Fruit fly (Drosophila melanogaster) whole organism, embryonic: Measurements from ENCODE around the gene mld.

Source experiments
- Adf1 ChIP-seq: fragments of 200-800 bp; sonication (Bioruptor generic); IDR thresholded peaks from 2 replicates; pipeline ENCODE4 v1.3.6; 2022; ENCODE audit warnings: missing biosample characterization, missing genetic modification characterization
- Bteb2 ChIP-seq: fragments of 200-800 bp; sonication (Bioruptor generic); optimal IDR thresholded peaks from 2 replicates; lab custom pipeline; 2016; ENCODE audit warnings: missing biosample characterization, missing genetic modification characterization
- CG10321 ChIP-seq: fragments of 200-800 bp; sonication (Bioruptor generic); IDR thresholded peaks from 2 replicates; pipeline ENCODE4 v1.3.6; 2022; ENCODE audit warnings: missing biosample characterization, missing genetic modification characterization
- CG10543 ChIP-seq: fragments of 200-800 bp; sonication (Bioruptor generic); optimal IDR thresholded peaks from 3 replicates; lab custom pipeline; 2017; ENCODE audit warnings: missing biosample characterization, mild to moderate bottlenecking, missing genetic modification characterization, moderate library complexity
- CG10979 ChIP-seq: fragments of 200-800 bp; sonication (Bioruptor generic); optimal IDR thresholded peaks from 2 replicates; lab custom pipeline; 2018; ENCODE audit warnings: missing biosample characterization, mild to moderate bottlenecking, missing genetic modification characterization, moderate library complexity
- CG11085 ChIP-seq: fragments of 200-800 bp; sonication (Bioruptor generic); IDR thresholded peaks from 2 replicates; pipeline ENCODE4 v1.3.6; 2022; ENCODE audit warnings: missing biosample characterization, missing genetic modification characterization
- CG11695 ChIP-seq: fragments of 200-800 bp; sonication (Bioruptor generic); IDR thresholded peaks from 3 replicates; pipeline ENCODE4 v1.3.6; 2022; ENCODE audit warnings: missing biosample characterization, missing genetic modification characterization
- CG12659 ChIP-seq: fragments of 200-800 bp; sonication (Bioruptor generic); optimal IDR thresholded peaks from 3 replicates; lab custom pipeline; 2017; ENCODE audit warnings: mild to moderate bottlenecking, missing biosample characterization, missing genetic modification reagents, missing genetic modification characterization
- CG13287 ChIP-seq: fragments of 200-800 bp; sonication (Bioruptor generic); IDR thresholded peaks from 2 replicates; pipeline ENCODE4 v1.3.6; 2022; ENCODE audit warnings: missing biosample characterization, missing genetic modification characterization; ENCODE audit not compliant: partially characterized antibody
- CG13296 ChIP-seq: fragments of 200-800 bp; sonication (Bioruptor generic); optimal IDR thresholded peaks from 3 replicates; lab custom pipeline; 2018; ENCODE audit warnings: missing biosample characterization, mild to moderate bottlenecking, missing genetic modification characterization
- CG14014 ChIP-seq: fragments of 200-800 bp; sonication (Bioruptor generic); IDR thresholded peaks from 2 replicates; pipeline ENCODE4 v1.3.6; 2022; ENCODE audit warnings: missing biosample characterization, missing genetic modification characterization
- CG15073 ChIP-seq: fragments of 200-800 bp; sonication (Bioruptor generic); optimal IDR thresholded peaks from 2 replicates; lab custom pipeline; 2016; ENCODE audit warnings: missing biosample characterization, missing genetic modification characterization
- CG15514 ChIP-seq: fragments of 200-800 bp; sonication (Bioruptor generic); optimal IDR thresholded peaks from 3 replicates; lab custom pipeline; 2017; ENCODE audit warnings: missing biosample characterization, missing genetic modification characterization, mild to moderate bottlenecking, moderate library complexity, missing genetic modification reagents
- CG16815 ChIP-seq: fragments of 200-800 bp; sonication (Bioruptor generic); optimal IDR thresholded peaks from 3 replicates; lab custom pipeline; 2017; ENCODE audit warnings: missing biosample characterization, mild to moderate bottlenecking, missing genetic modification characterization
- CG18262 ChIP-seq: fragments of 200-800 bp; optimal IDR thresholded peaks from 3 replicates; lab custom pipeline; 2019; ENCODE audit warnings: missing biosample characterization, mild to moderate bottlenecking, missing genetic modification characterization, moderate library complexity
- CG2120 ChIP-seq: fragments of 200-800 bp; sonication (Bioruptor generic); optimal IDR thresholded peaks from 3 replicates; lab custom pipeline; 2016; ENCODE audit warnings: missing biosample characterization, missing genetic modification characterization
- CG31224 ChIP-seq: fragments of 200-800 bp; sonication (Bioruptor generic); IDR thresholded peaks from 2 replicates; pipeline ENCODE4 v1.3.6; 2022; ENCODE audit warnings: missing biosample characterization, missing genetic modification characterization
- CG3847 ChIP-seq: fragments of 200-800 bp; sonication (Bioruptor generic); IDR thresholded peaks from 2 replicates; pipeline ENCODE4 v1.3.6; 2022; ENCODE audit warnings: missing biosample characterization, missing genetic modification characterization
- CG8089 ChIP-seq: fragments of 200-800 bp; sonication (Bioruptor generic); optimal IDR thresholded peaks from 3 replicates; lab custom pipeline; 2016; ENCODE audit warnings: missing biosample characterization, missing genetic modification characterization
- D19B ChIP-seq: fragments of 200-800 bp; sonication (Bioruptor generic); optimal IDR thresholded peaks from 2 replicates; lab custom pipeline; 2017; ENCODE audit warnings: missing biosample characterization, mild to moderate bottlenecking, missing genetic modification characterization
- Dfd ChIP-seq, 2 experiments: fragments of >200 bp; optimal IDR thresholded peaks; 2 replicates each; lab custom pipeline; 2017; ENCODE audit warnings: missing biosample characterization in 2 of 2, missing genetic modification characterization in 2 of 2
- Doc2 ChIP-seq: fragments of 200-800 bp; sonication (Bioruptor generic); IDR thresholded peaks from 2 replicates; pipeline ENCODE4 v1.3.6; 2022; ENCODE audit warnings: missing biosample characterization, missing genetic modification characterization
- E2f1 ChIP-seq: fragments of 200-800 bp; sonication (Bioruptor generic); IDR thresholded peaks from 2 replicates; pipeline ENCODE4 v1.3.6; 2022; ENCODE audit warnings: missing biosample characterization, missing genetic modification characterization
- Eip74EF ChIP-seq, 2 experiments: fragments of 200-800 bp in 1 of 2; fragments of >200 bp in 1 of 2; sonication (Bioruptor generic) in 1 of 2; optimal IDR thresholded peaks; 2 replicates each; lab custom pipeline; 2017 to 2019; ENCODE audit warnings: missing biosample characterization in 2 of 2, missing genetic modification characterization in 2 of 2, mild to moderate bottlenecking in 1 of 2, moderate library complexity in 1 of 2
- Myb ChIP-seq: fragments of 200-800 bp; sonication (Bioruptor generic); optimal IDR thresholded peaks from 2 replicates; lab custom pipeline; 2016; ENCODE audit warnings: missing biosample characterization, missing genetic modification characterization
- NC2β ChIP-seq: fragments of 200-800 bp; sonication (Bioruptor generic); optimal IDR thresholded peaks from 2 replicates; lab custom pipeline; 2016; ENCODE audit warnings: missing biosample characterization, missing genetic modification characterization
- Opbp ChIP-seq: fragments of 200-800 bp; sonication (Bioruptor generic); IDR thresholded peaks from 3 replicates; pipeline ENCODE4 v1.3.6; 2022; ENCODE audit warnings: missing biosample characterization, missing genetic modification characterization; ENCODE audit not compliant: partially characterized antibody
- PHDP ChIP-seq: fragments of 200-800 bp; sonication (Bioruptor generic); optimal IDR thresholded peaks from 3 replicates; lab custom pipeline; 2018; ENCODE audit warnings: missing biosample characterization, mild to moderate bottlenecking, missing genetic modification characterization, moderate library complexity
- Pdp1 ChIP-seq, 2 experiments: fragments of 200-800 bp; sonication (Bioruptor generic); optimal IDR thresholded peaks; 3 replicates each; lab custom pipeline; 2016; ENCODE audit warnings: missing biosample characterization in 2 of 2, missing genetic modification characterization in 2 of 2, mild to moderate bottlenecking in 1 of 2, moderate library complexity in 1 of 2
- Tbp ChIP-seq: fragments of >200 bp; optimal IDR thresholded peaks from 2 replicates; lab custom pipeline; 2018; ENCODE audit warnings: missing biosample characterization, missing genetic modification characterization
- YL-1 ChIP-seq: fragments of 200-800 bp; sonication (Bioruptor generic); optimal IDR thresholded peaks from 3 replicates; lab custom pipeline; 2017; ENCODE audit warnings: missing biosample characterization, mild to moderate bottlenecking, missing genetic modification characterization
- ap ChIP-seq: fragments of 200-800 bp; sonication (Bioruptor generic); IDR thresholded peaks from 2 replicates; pipeline ENCODE4 v1.3.6; 2022; ENCODE audit warnings: missing biosample characterization, missing genetic modification characterization
- bowl ChIP-seq: fragments of 200-800 bp; sonication (Bioruptor generic); IDR thresholded peaks from 2 replicates; pipeline ENCODE4 v1.3.6; 2022; ENCODE audit warnings: missing biosample characterization, missing genetic modification characterization
- btn ChIP-seq: fragments of 200-800 bp; sonication (Bioruptor generic); optimal IDR thresholded peaks from 2 replicates; lab custom pipeline; 2016; ENCODE audit warnings: missing biosample characterization, missing genetic modification characterization
- cg ChIP-seq: fragments of 200-800 bp; sonication (Bioruptor generic); optimal IDR thresholded peaks from 3 replicates; lab custom pipeline; 2019; ENCODE audit warnings: missing biosample characterization, mild to moderate bottlenecking, missing genetic modification characterization, moderate library complexity
- fd96Cb ChIP-seq: fragments of 200-800 bp; sonication (Bioruptor generic); optimal IDR thresholded peaks from 2 replicates; lab custom pipeline; 2018; ENCODE audit warnings: missing biosample characterization, mild to moderate bottlenecking, missing genetic modification characterization, moderate library complexity
- gfzf ChIP-seq: fragments of 200-800 bp; sonication (Bioruptor generic); optimal IDR thresholded peaks from 2 replicates; lab custom pipeline; 2016; ENCODE audit warnings: missing biosample characterization, mild to moderate bottlenecking, missing genetic modification characterization, moderate library complexity
- grn ChIP-seq: fragments of 200-800 bp; sonication (Bioruptor generic); optimal IDR thresholded peaks from 3 replicates; lab custom pipeline; 2017; ENCODE audit warnings: missing biosample characterization, missing genetic modification characterization
- kay ChIP-seq: fragments of 200-800 bp; sonication (Bioruptor generic); optimal IDR thresholded peaks from 2 replicates; lab custom pipeline; 2016; ENCODE audit warnings: missing biosample characterization, missing genetic modification characterization
- lilli ChIP-seq: fragments of 200-800 bp; sonication (Bioruptor generic); optimal IDR thresholded peaks from 3 replicates; lab custom pipeline; 2016; ENCODE audit warnings: missing biosample characterization, missing genetic modification characterization
- mam ChIP-seq: fragments of 200-800 bp; sonication (Bioruptor generic); optimal IDR thresholded peaks from 3 replicates; lab custom pipeline; 2016; ENCODE audit warnings: missing biosample characterization, missing genetic modification characterization
- peb ChIP-seq: fragments of 200-800 bp; sonication (Bioruptor generic); IDR thresholded peaks from 2 replicates; pipeline ENCODE4 v1.3.6; 2022; ENCODE audit warnings: missing biosample characterization, missing genetic modification characterization
- psq ChIP-seq: fragments of 200-800 bp; sonication (Bioruptor generic); optimal IDR thresholded peaks from 2 replicates; lab custom pipeline; 2017; ENCODE audit warnings: missing biosample characterization, missing genetic modification characterization
- scrt ChIP-seq: fragments of 200-800 bp; sonication (Bioruptor generic); optimal IDR thresholded peaks from 2 replicates; lab custom pipeline; 2018; ENCODE audit warnings: missing biosample characterization, mild to moderate bottlenecking, missing genetic modification characterization, moderate library complexity
- sens ChIP-seq: fragments of 200-800 bp; sonication (Bioruptor generic); peaks from one replicate; lab custom pipeline; 2016; ENCODE audit warnings: missing biosample characterization, missing genetic modification characterization
- sim ChIP-seq: fragments of 200-800 bp; sonication (Bioruptor generic); IDR thresholded peaks from 2 replicates; pipeline ENCODE4 v1.3.6; 2022; ENCODE audit warnings: missing biosample characterization, missing genetic modification characterization
- sima ChIP-seq: fragments of 200-800 bp; sonication (Bioruptor generic); optimal IDR thresholded peaks from 2 replicates; lab custom pipeline; 2016; ENCODE audit warnings: missing biosample characterization, missing genetic modification characterization
- slou ChIP-seq: fragments of 200-800 bp; sonication (Bioruptor generic); optimal IDR thresholded peaks from 3 replicates; lab custom pipeline; 2016; ENCODE audit warnings: missing biosample characterization, missing genetic modification characterization
- sna ChIP-seq: fragments of 200-800 bp; sonication (Bioruptor generic); IDR thresholded peaks from 2 replicates; pipeline ENCODE4 v1.3.6; 2022; ENCODE audit warnings: missing biosample characterization, missing genetic modification characterization; ENCODE audit not compliant: partially characterized antibody
- unc-4 ChIP-seq: fragments of 200-800 bp; sonication (Bioruptor generic); IDR thresholded peaks from 2 replicates; pipeline ENCODE4 v1.3.6; 2022; ENCODE audit warnings: missing biosample characterization, missing genetic modification characterization; ENCODE audit not compliant: partially characterized antibody
- vfl ChIP-seq: fragments of 200-800 bp; sonication (Bioruptor generic); optimal IDR thresholded peaks from 2 replicates; lab custom pipeline; 2016; ENCODE audit warnings: missing biosample characterization, missing genetic modification characterization

mld gene

dm6 chr3R:24557020-24557465 lies 28.4 kb upstream of the mld start (continued):
- TF ChIP-seq peb (GFP tag; lab: Robert Waterston, UW) (no peak), slou (no peak), mam (GFP tag; lab: Kevin White, UChicago) (peak; percentile 77), Opbp (GFP tag; lab: Robert Waterston, UW) (peak; percentile 92; the same call in 2 of the 3 replicates), sim (GFP tag; lab: Robert Waterston, UW) (no peak), CG10321 (no peak), btn (GFP tag; lab: Kevin White, UChicago) (peak; percentile 7), D19B (GFP tag; lab: Kevin White, UChicago) (no peak), kay (GFP tag; lab: Kevin White, UChicago) (peak; percentile 18), gfzf (GFP tag; lab: Kevin White, UChicago) (peak; percentile 12), CG11695 (GFP tag; lab: Robert Waterston, UW) (no peak), Pdp1 (GFP tag; optimal IDR thresholded peaks at IDR 0.05; lab: Kevin White, UChicago) (peak; percentile 35 to 92), vfl (peak; percentile 21), CG3847 (GFP tag; lab: Robert Waterston, UW) (peak; percentile 60), bowl (GFP tag; lab: Robert Waterston, UW) (peak; percentile 45; the same call in 1 of the 2 replicates), CG10543 (GFP tag; lab: Kevin White, UChicago) (peak; percentile 52), CG15514 (GFP tag; lab: Kevin White, UChicago) (no peak), psq (GFP tag; lab: Kevin White, UChicago) (no peak), YL-1 (GFP tag; lab: Kevin White, UChicago) (no peak), fd96Cb (no peak), Myb (GFP tag; lab: Kevin White, UChicago) (peak; percentile 13), CG10979 (peak; percentile 38), ap (0 out of 2 replicates have a peak, but pooled peaks have one; percentile 4), CG13287 (peak; percentile 63), CG16815 (peak; percentile 45), grn (GFP tag; lab: Kevin White, UChicago) (no peak), scrt (GFP tag; lab: Kevin White, UChicago) (no peak), NC2β (GFP tag; lab: Kevin White, UChicago) (peak; percentile 69), CG12659 (GFP tag; lab: Kevin White, UChicago) (peak; percentile 54), sna (GFP tag; lab: Robert Waterston, UW) (peak; percentile 53; the same call in 1 of the 2 replicates), Adf1 (GFP tag; lab: Robert Waterston, UW) (peak; percentile 46; the same call in 1 of the 2 replicates), Tbp (GFP tag; lab: Kevin White, UChicago) (no peak), unc-4 (GFP tag; lab: Robert Waterston, UW) (peak; percentile 42), CG14014 (peak; percentile 15; the same call in 1 of the 2 replicates), cg (GFP tag; lab: Kevin White, UChicago) (no peak), CG18262 (tag; lab: Kevin White, UChicago) (peak; percentile 54), Bteb2 (peak; percentile 57), PHDP (tag; lab: Kevin White, UChicago) (peak; percentile 43), CG2120 (GFP tag; lab: Kevin White, UChicago) (peak; percentile 76), CG31224 (GFP tag; lab: Robert Waterston, UW) (0 out of 2 replicates have a peak, but pooled peaks have one; percentile 23), E2f1 (GFP tag; lab: Robert Waterston, UW) (no peak), CG15073 (GFP tag; lab: Kevin White, UChicago) (no peak), CG8089 (peak; percentile 63), CG11085 (GFP tag; lab: Robert Waterston, UW) (peak; percentile 74), CG13296 (GFP tag; lab: Kevin White, UChicago) (peak; percentile 4), Doc2 (GFP tag; lab: Robert Waterston, UW) (no peak), sens (GFP tag; lab: Kevin White, UChicago) (peak; percentile 91), Dfd (GFP tag; optimal IDR thresholded peaks at IDR 0.05; lab: Kevin White, UChicago) (no peak), Eip74EF (GFP tag; optimal IDR thresholded peaks at IDR 0.05; lab: Kevin White, UChicago) (peak in 1 of 2 experiments; percentile 48), lilli (GFP tag; lab: Kevin White, UChicago) (peak; percentile 79), sima (GFP tag; lab: Kevin White, UChicago) (no peak)
